Worm (Caenorhabditis elegans): ENCODE measurements around the gene F09C12.2.

ce11 chrII:5161102-5161501 lies 51.3 kb downstream of the F09C12.2 start, which contains the start of gene C27D6.11:
- TF ChIP-seq ztf-29 (GFP tag; IDR thresholded peaks at IDR 0.05) (no peak), klf-2 (GFP tag; conservative IDR thresholded peaks at IDR 0.05) (no peak), flt-1 (GFP tag; IDR thresholded peaks at IDR 0.05) (no peak), med-1 (GFP tag; optimal IDR thresholded peaks at IDR 0.05; ENCODE audit: insufficient read depth) (no peak), tab-1 (GFP tag; IDR thresholded peaks at IDR 0.05) (no peak)

Data from whole organism, midembryonic.